Fruit fly (Drosophila melanogaster): ENCODE results near the gene Tbcd.

DNA sequence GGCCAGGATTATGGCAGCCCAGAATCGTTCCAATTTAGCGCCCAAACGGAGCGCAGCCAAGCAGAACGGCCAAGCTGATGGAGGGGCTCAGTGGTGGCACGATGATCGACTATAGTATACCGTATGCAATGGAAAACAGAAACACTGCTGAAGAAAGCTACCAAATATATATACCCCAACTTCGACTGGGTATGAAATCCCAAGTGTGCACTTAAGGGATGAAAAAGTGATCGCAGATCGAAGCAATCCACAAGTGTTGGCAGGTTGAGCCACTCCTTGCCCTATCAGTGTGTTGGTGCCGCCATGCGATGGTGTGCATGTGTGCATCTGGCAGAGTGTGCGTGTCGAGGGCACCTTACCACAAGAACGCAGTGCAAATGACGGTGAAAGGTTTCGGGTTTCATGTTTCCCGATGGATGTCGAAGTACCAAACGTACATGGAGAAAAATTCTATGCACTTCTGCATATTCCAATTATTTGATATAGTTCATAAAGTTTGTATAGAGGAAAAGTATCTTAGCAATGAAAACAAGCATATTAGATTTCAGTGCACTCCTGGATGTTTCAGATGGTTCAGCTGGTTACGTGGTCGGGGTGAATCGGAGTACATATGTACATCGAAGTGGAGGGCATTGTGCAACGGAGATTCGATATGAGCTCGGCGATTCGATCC is 34.8 kb downstream of the Tbcd start:
- TF ChIP-seq Sin3A (optimal IDR thresholded peaks at IDR 0.05), result no peak
- no peak for TF ChIP-seq h (optimal IDR thresholded peaks at IDR 0.05)
- no peak for TF ChIP-seq psq (optimal IDR thresholded peaks at IDR 0.05)

Data from Kc167 (cell line).